Worm (Caenorhabditis elegans) whole organism, L1 larva: ENCODE data around the gene pyp-1.

Experiments used
- C16A3.4 ChIP-seq: fragments of 150-350 bp; optimal IDR thresholded peaks from 2 replicates; lab custom pipeline; 2014; ENCODE audit warnings: missing biosample characterization, missing genetic modification characterization
- F16B12.6 ChIP-seq: fragments of 150-350 bp; optimal IDR thresholded peaks from 2 replicates; lab custom pipeline; 2014; ENCODE audit warnings: missing biosample characterization, missing genetic modification characterization
- aha-1 ChIP-seq: fragments of 150-350 bp; optimal IDR thresholded peaks from 2 replicates; lab custom pipeline; 2014; ENCODE audit warnings: missing biosample characterization, missing genetic modification characterization
- blmp-1 ChIP-seq: fragments of 150-350 bp; optimal IDR thresholded peaks from 2 replicates; lab custom pipeline; 2014; ENCODE audit warnings: missing biosample characterization, missing genetic modification characterization
- ceh-8 ChIP-seq: fragments of 200-800 bp; sonication (Bioruptor generic); optimal IDR thresholded peaks from 2 replicates; lab custom pipeline; 2018; ENCODE audit warnings: mild to moderate bottlenecking, missing genetic modification characterization, moderate library complexity, missing compliant biosample characterization
- ceh-88 ChIP-seq: fragments of 200-800 bp; sonication (Bioruptor generic); IDR thresholded peaks from 2 replicates; pipeline ENCODE4 v1.3.6; 2022; ENCODE audit warnings: missing genetic modification characterization, missing compliant biosample characterization
- ceh-90 ChIP-seq: sonication (generic microtip); optimal IDR thresholded peaks from 2 replicates; lab custom pipeline; 2016; ENCODE audit warnings: missing genetic modification characterization, missing compliant biosample characterization
- dpl-1 ChIP-seq, 3 experiments: fragments of 150-350 bp in 2 of 3; sonication (generic microtip) in 1 of 3; optimal IDR thresholded peaks; 2 replicates each; lab custom pipeline; 2014 to 2017; ENCODE audit warnings: missing biosample characterization in 3 of 3, missing genetic modification characterization in 3 of 3, missing genetic modification reagents in 3 of 3
- efl-1 ChIP-seq, 4 experiments: fragments of 150-350 bp; optimal IDR thresholded peaks in 3 of 4; peaks in 1 of 4; 1 replicate in 1 of 4; 2 replicates in 3 of 4; lab custom pipeline; 2014; ENCODE audit warnings: missing biosample characterization in 2 of 4, missing genetic modification characterization in 2 of 4, missing genetic modification reagents in 2 of 4
- efl-3 ChIP-seq: fragments of 200-800 bp; sonication (Bioruptor generic); optimal IDR thresholded peaks from 2 replicates; lab custom pipeline; 2018; ENCODE audit warnings: mild to moderate bottlenecking, missing genetic modification characterization, missing compliant biosample characterization
- elt-2 ChIP-seq: sonication (generic microtip); optimal IDR thresholded peaks from 2 replicates; lab custom pipeline; 2016; ENCODE audit warnings: missing genetic modification characterization, mild to moderate bottlenecking, inconsistent platforms, missing compliant biosample characterization, missing genetic modification reagents
- elt-3 ChIP-seq, 6 experiments: fragments of 150-350 bp in 1 of 6; sonication (generic microtip); optimal IDR thresholded peaks; 2 replicates each; lab custom pipeline; 2017 to 2018; ENCODE audit warnings: missing biosample characterization in 6 of 6, missing genetic modification characterization in 6 of 6, inconsistent platforms in 1 of 6
- ets-5 ChIP-seq: fragments of 200-800 bp; sonication (Bioruptor generic); IDR thresholded peaks from 2 replicates; pipeline ENCODE4 v1.3.6; 2022; ENCODE audit warnings: missing genetic modification characterization, missing compliant biosample characterization
- fkh-4 ChIP-seq: sonication (generic microtip); optimal IDR thresholded peaks from 2 replicates; lab custom pipeline; 2016; ENCODE audit warnings: missing compliant biosample characterization, missing genetic modification characterization, borderline replicate concordance
- fkh-8 ChIP-seq: sonication (generic microtip); optimal IDR thresholded peaks from 2 replicates; lab custom pipeline; 2016; ENCODE audit warnings: mild to moderate bottlenecking, missing genetic modification characterization, missing compliant biosample characterization
- fos-1 ChIP-seq: fragments of 150-350 bp; optimal IDR thresholded peaks from 2 replicates; lab custom pipeline; 2014; ENCODE audit warnings: missing biosample characterization, missing genetic modification characterization
- grh-1 ChIP-seq: fragments of 200-800 bp; sonication (Bioruptor generic); IDR thresholded peaks from 2 replicates; pipeline ENCODE4 v1.3.6; 2022; ENCODE audit warnings: missing genetic modification reagents, missing genetic modification characterization, missing compliant biosample characterization
- hlh-17 ChIP-seq: fragments of 200-800 bp; sonication (Bioruptor generic); optimal IDR thresholded peaks from 2 replicates; lab custom pipeline; 2018; ENCODE audit warnings: missing genetic modification characterization, mild to moderate bottlenecking, missing compliant biosample characterization, moderate library complexity, borderline replicate concordance
- hpl-2 ChIP-seq: fragments of 150-350 bp; optimal IDR thresholded peaks from 2 replicates; lab custom pipeline; 2014; ENCODE audit warnings: missing biosample characterization, missing genetic modification reagents, missing genetic modification characterization
- irx-1 ChIP-seq: sonication (generic microtip); optimal IDR thresholded peaks from 2 replicates; lab custom pipeline; 2016; ENCODE audit warnings: missing genetic modification characterization, missing compliant biosample characterization
- jun-1 ChIP-seq: fragments of 150-350 bp; optimal IDR thresholded peaks from 2 replicates; lab custom pipeline; 2014; ENCODE audit warnings: missing biosample characterization, missing genetic modification reagents, missing genetic modification characterization
- lin-13 ChIP-seq: fragments of 150-350 bp; optimal IDR thresholded peaks from 2 replicates; lab custom pipeline; 2014; ENCODE audit warnings: missing biosample characterization, missing genetic modification reagents, missing genetic modification characterization
- lin-14 ChIP-seq: fragments of 200-800 bp; sonication (Bioruptor generic); optimal IDR thresholded peaks from 2 replicates; lab custom pipeline; 2018; ENCODE audit warnings: mild to moderate bottlenecking, missing genetic modification characterization, moderate library complexity, missing compliant biosample characterization
- lin-35 ChIP-seq, 2 experiments: fragments of 150-350 bp; optimal IDR thresholded peaks; 2 replicates each; lab custom pipeline; 2014; ENCODE audit warnings: missing biosample characterization in 2 of 2, missing genetic modification characterization in 2 of 2, missing genetic modification reagents in 2 of 2
- mdl-1 ChIP-seq, 2 experiments: fragments of 150-350 bp; optimal IDR thresholded peaks; 2 replicates each; lab custom pipeline; 2014 to 2017; ENCODE audit warnings: missing biosample characterization in 2 of 2, missing genetic modification characterization in 2 of 2, inconsistent platforms in 1 of 2
- mep-1 ChIP-seq: fragments of 150-350 bp; optimal IDR thresholded peaks from 2 replicates; lab custom pipeline; 2014; ENCODE audit warnings: missing biosample characterization, missing genetic modification characterization
- nhr-12 ChIP-seq: sonication (generic microtip); optimal IDR thresholded peaks from 2 replicates; lab custom pipeline; 2017; ENCODE audit warnings: missing biosample characterization, missing genetic modification characterization
- nhr-19 ChIP-seq: fragments of 200-800 bp; sonication (Bioruptor generic); conservative IDR thresholded peaks from 2 replicates; pipeline ENCODE4 v1.3.6; 2022; ENCODE audit warnings: missing genetic modification characterization, missing compliant biosample characterization
- nhr-20 ChIP-seq: sonication (generic microtip); optimal IDR thresholded peaks from 2 replicates; lab custom pipeline; 2016; ENCODE audit warnings: mild to moderate bottlenecking, missing genetic modification characterization, missing compliant biosample characterization
- nhr-28 ChIP-seq: fragments of 150-350 bp; optimal IDR thresholded peaks from 2 replicates; lab custom pipeline; 2014; ENCODE audit warnings: missing biosample characterization, missing genetic modification characterization
- nhr-47 ChIP-seq: sonication (generic microtip); optimal IDR thresholded peaks from 2 replicates; lab custom pipeline; 2016; ENCODE audit warnings: mild to moderate bottlenecking, missing genetic modification characterization, moderate library complexity, missing compliant biosample characterization
- nhr-71 ChIP-seq: sonication (generic microtip); optimal IDR thresholded peaks from 2 replicates; lab custom pipeline; 2016; ENCODE audit warnings: mild to moderate bottlenecking, missing genetic modification characterization, moderate library complexity, missing compliant biosample characterization
- nhr-77 ChIP-seq: fragments of 150-350 bp; optimal IDR thresholded peaks from 2 replicates; lab custom pipeline; 2014; ENCODE audit warnings: missing biosample characterization, missing genetic modification characterization
- nhr-90 ChIP-seq: sonication (generic microtip); optimal IDR thresholded peaks from 2 replicates; lab custom pipeline; 2016; ENCODE audit warnings: mild to moderate bottlenecking, missing genetic modification characterization, missing compliant biosample characterization; ENCODE audit not compliant: poor library complexity
- pax-3 ChIP-seq: fragments of 200-800 bp; sonication (Bioruptor generic); optimal IDR thresholded peaks from 2 replicates; lab custom pipeline; 2018; ENCODE audit warnings: mild to moderate bottlenecking, missing genetic modification characterization, moderate library complexity, missing compliant biosample characterization
- pqm-1 ChIP-seq: sonication (generic microtip); optimal IDR thresholded peaks from 3 replicates; lab custom pipeline; 2017; ENCODE audit warnings: missing biosample characterization, missing genetic modification characterization
- rnt-1 ChIP-seq: sonication (generic microtip); optimal IDR thresholded peaks from 2 replicates; lab custom pipeline; 2016; ENCODE audit warnings: mild to moderate bottlenecking, missing genetic modification characterization, moderate library complexity, missing compliant biosample characterization
- skn-1 ChIP-seq: fragments of 150-350 bp; optimal IDR thresholded peaks from 2 replicates; lab custom pipeline; 2014; ENCODE audit warnings: missing biosample characterization, missing genetic modification characterization
- snpc-4 ChIP-seq: fragments of 150-350 bp; optimal IDR thresholded peaks from 2 replicates; lab custom pipeline; 2014; ENCODE audit warnings: missing biosample characterization, missing genetic modification characterization
- sox-4 ChIP-seq: sonication (generic microtip); optimal IDR thresholded peaks from 2 replicates; lab custom pipeline; 2016; ENCODE audit warnings: missing genetic modification characterization, missing compliant biosample characterization
- sptf-1 ChIP-seq: fragments of 150-350 bp; optimal IDR thresholded peaks from 2 replicates; lab custom pipeline; 2014; ENCODE audit warnings: missing biosample characterization, missing genetic modification characterization
- sup-37 ChIP-seq: fragments of 200-800 bp; sonication (Bioruptor generic); optimal IDR thresholded peaks from 2 replicates; lab custom pipeline; 2018; ENCODE audit warnings: mild to moderate bottlenecking, missing genetic modification characterization, missing compliant biosample characterization
- swsn-7 ChIP-seq: sonication (generic microtip); optimal IDR thresholded peaks from 2 replicates; lab custom pipeline; 2016; ENCODE audit warnings: missing genetic modification characterization, missing compliant biosample characterization
- tbx-2 ChIP-seq: sonication (generic microtip); optimal IDR thresholded peaks from 2 replicates; lab custom pipeline; 2016; ENCODE audit warnings: missing genetic modification characterization, missing compliant biosample characterization
- tlp-1 ChIP-seq: fragments of 150-350 bp; optimal IDR thresholded peaks from 2 replicates; lab custom pipeline; 2014; ENCODE audit warnings: missing biosample characterization, missing genetic modification characterization
- unc-130 ChIP-seq: fragments of 150-350 bp; optimal IDR thresholded peaks from 2 replicates; lab custom pipeline; 2017; ENCODE audit warnings: missing biosample characterization, missing genetic modification characterization, inconsistent platforms
- unc-98 ChIP-seq: fragments of 200-800 bp; sonication (Bioruptor generic); IDR thresholded peaks from 2 replicates; pipeline ENCODE4 v1.3.6; 2022; ENCODE audit warnings: missing genetic modification characterization, missing compliant biosample characterization
- zag-1 ChIP-seq: fragments of 150-350 bp; optimal IDR thresholded peaks from 2 replicates; lab custom pipeline; 2014; ENCODE audit warnings: missing biosample characterization, missing genetic modification characterization
- ztf-4 ChIP-seq: fragments of 150-350 bp; optimal IDR thresholded peaks from 2 replicates; lab custom pipeline; 2014; ENCODE audit warnings: missing biosample characterization, missing genetic modification characterization

pyp-1 gene

ce11 chrIV:10003372-10003771 is 4.6 kb upstream of the pyp-1 start, which contains the start of the genes C47E12.2 and sars-1 (continued):
- TF ChIP-seq sptf-1 (tag; lab: Kevin White, UChicago) (no peak), irx-1 (no peak), skn-1 (tag; lab: Kevin White, UChicago) (peak; percentile 82), unc-130 (tag; lab: Kevin White, UChicago) (no peak), fos-1 (tag; lab: Kevin White, UChicago) (no peak), efl-1 (optimal IDR thresholded peaks at IDR 0.05; lab: Kevin White, UChicago) (peak; percentile 37 to 44), efl-1 (GFP tag; optimal IDR thresholded peaks at IDR 0.05 in 1 of 2; lab: Kevin White, UChicago) (peak; percentile 27 to 94), efl-3 (GFP tag; lab: Kevin White, UChicago) (no peak), nhr-71 (tag; lab: Kevin White, UChicago) (peak; percentile 9), nhr-20 (tag; lab: Kevin White, UChicago) (no peak), rnt-1 (tag; lab: Kevin White, UChicago) (no peak), aha-1 (no peak), elt-3 (tag; optimal IDR thresholded peaks at IDR 0.05; lab: Kevin White, UChicago) (no peak), fkh-8 (no peak), nhr-47 (tag; lab: Kevin White, UChicago) (peak; percentile 22), sox-4 (tag; lab: Kevin White, UChicago) (no peak), pqm-1 (tag; lab: Kevin White, UChicago) (no peak), nhr-12 (tag; lab: Kevin White, UChicago) (no peak), zag-1 (no peak), blmp-1 (tag; lab: Kevin White, UChicago) (no peak), hlh-17 (GFP tag; lab: Kevin White, UChicago) (no peak), nhr-90 (tag; lab: Kevin White, UChicago) (no peak), hpl-2 (GFP tag; lab: Kevin White, UChicago) (no peak), ceh-88 (no peak), lin-35 (GFP tag; optimal IDR thresholded peaks at IDR 0.05; lab: Kevin White, UChicago) (peak; percentile 31 to 47), elt-2 (no peak), snpc-4 (tag; lab: Kevin White, UChicago) (no peak), sup-37 (GFP tag; lab: Kevin White, UChicago) (no peak), nhr-77 (tag; lab: Kevin White, UChicago) (no peak), mep-1 (tag; lab: Kevin White, UChicago) (no peak), nhr-28 (no peak), unc-98 (GFP tag; lab: Robert Waterston, UW) (no peak), tbx-2 (tag; lab: Kevin White, UChicago) (no peak), ceh-8 (no peak), ets-5 (GFP tag; lab: Robert Waterston, UW) (no peak), swsn-7 (tag; lab: Kevin White, UChicago) (no peak), ztf-4 (tag; lab: Kevin White, UChicago) (no peak), jun-1 (tag; lab: Kevin White, UChicago) (no peak), grh-1 (GFP tag; lab: Robert Waterston, UW) (no peak), lin-13 (no peak), fkh-4 (tag; lab: Kevin White, UChicago) (no peak), dpl-1 (GFP tag; optimal IDR thresholded peaks at IDR 0.05; lab: Kevin White, UChicago) (peak in 2 of 3 experiments; percentile 11 to 46), ceh-90 (no peak), C16A3.4 (tag; lab: Kevin White, UChicago) (no peak), F16B12.6 (tag; lab: Kevin White, UChicago) (peak; percentile 87), nhr-19 (GFP tag; lab: Robert Waterston, UW) (no peak), lin-14 (GFP tag; lab: Kevin White, UChicago) (no peak), pax-3 (no peak), mdl-1 (tag; optimal IDR thresholded peaks at IDR 0.05; lab: Kevin White, UChicago) (peak in 1 of 2 experiments; percentile 12), tlp-1 (tag; lab: Kevin White, UChicago) (no peak)
